Worm (Caenorhabditis elegans) whole organism, dauer: Measurements from ENCODE around the gene C27D8.2.
"Not testable (repeated sequence)": the region's sequence is repeated elsewhere in the genome, so short reads cannot be mapped to it uniquely, and the experiment has no call there.

Experiments used
- unc-62 ChIP-seq: sonication (generic microtip); optimal IDR thresholded peaks from 2 replicates; lab custom pipeline; 2017; ENCODE audit warnings: missing biosample characterization, missing genetic modification reagents, missing genetic modification characterization

Gene C27D8.2

ce11 chrIV:12710996-12711395, at the start of gene C27D8.2:
Gene C27D8.2, plus strand, starts transcription at chrIV:12711217.
- no peak for TF ChIP-seq unc-62 (GFP tag; lab: Kevin White, UChicago)

ce11 chrIV:12674700-12675099, 36.3 kb upstream of the C27D8.2 start, which contains the start of gene T23B5.4:
Gene T23B5.4, plus strand, starts transcription at chrIV:12675000.
- TF ChIP-seq unc-62 (GFP tag; lab: Kevin White, UChicago), result no peak

- not testable (repeated sequence) for TF ChIP-seq unc-62 (GFP tag; lab: Kevin White, UChicago)
Observed at ce11 chrIV:12677137-12677536, 33.9 kb upstream of the C27D8.2 start, which contains the start of gene T23B5.6. Gene T23B5.6, minus strand, starts transcription at chrIV:12677237.

ce11 chrIV:12684341-12684740, 26.7 kb upstream of the C27D8.2 start, which contains the start of gene prmt-9:
Gene prmt-9, minus strand, starts transcription at chrIV:12684378.
- TF ChIP-seq unc-62 (GFP tag; lab: Kevin White, UChicago), result no peak

- TF ChIP-seq unc-62 (GFP tag; lab: Kevin White, UChicago), result no peak
Observed at ce11 chrIV:12684826-12685594, 26.0 kb upstream of the C27D8.2 start.

- TF ChIP-seq unc-62 (GFP tag; lab: Kevin White, UChicago), result no peak
Observed at ce11 chrIV:12685827-12686226, 25.2 kb upstream of the C27D8.2 start.

- no peak for TF ChIP-seq unc-62 (GFP tag; lab: Kevin White, UChicago)
Observed at ce11 chrIV:12688370-12688769, 22.6 kb upstream of the C27D8.2 start, which contains the start of gene T23B5.3. Gene T23B5.3, plus strand, starts transcription at chrIV:12688670.

ce11 chrIV:12689292-12689691, 21.7 kb upstream of the C27D8.2 start:
- no peak for TF ChIP-seq unc-62 (GFP tag; lab: Kevin White, UChicago)

ce11 chrIV:12689709-12690142, 21.3 kb upstream of the C27D8.2 start:
- no peak for TF ChIP-seq unc-62 (GFP tag; lab: Kevin White, UChicago)

- TF ChIP-seq unc-62 (GFP tag; lab: Kevin White, UChicago), result no peak
Observed at ce11 chrIV:12698880-12699279, 12.1 kb upstream of the C27D8.2 start.

ce11 chrIV:12700204-12700603, 10.8 kb upstream of the C27D8.2 start:
- TF ChIP-seq unc-62 (GFP tag; lab: Kevin White, UChicago), result no peak

ce11 chrIV:12700944-12701343, 10.1 kb upstream of the C27D8.2 start:
- no peak for TF ChIP-seq unc-62 (GFP tag; lab: Kevin White, UChicago)

ce11 chrIV:12703811-12704210, 7.2 kb upstream of the C27D8.2 start, which contains the start of gene C27D8.4:
Gene C27D8.4, plus strand, starts transcription at chrIV:12704111.
- TF ChIP-seq unc-62 (GFP tag; lab: Kevin White, UChicago), result no peak

- TF ChIP-seq unc-62 (GFP tag; lab: Kevin White, UChicago), result no peak
Observed at ce11 chrIV:12711644-12712043, 627 bp downstream of the C27D8.2 start, which contains the start of gene C27D8.3. Gene C27D8.3, minus strand, starts transcription at chrIV:12711744.

ce11 chrIV:12715947-12716382, 4.9 kb downstream of the C27D8.2 start:
- no peak for TF ChIP-seq unc-62 (GFP tag; lab: Kevin White, UChicago)

ce11 chrIV:12717531-12717930, 6.5 kb downstream of the C27D8.2 start, which contains the start of gene C27D8.1:
Gene C27D8.1, plus strand, starts transcription at chrIV:12717831.
- no peak for TF ChIP-seq unc-62 (GFP tag; lab: Kevin White, UChicago)

ce11 chrIV:12719664-12720063, 8.6 kb downstream of the C27D8.2 start, which contains the start of gene idpp-7:
Gene idpp-7, plus strand, starts transcription at chrIV:12719964.
- no peak for TF ChIP-seq unc-62 (GFP tag; lab: Kevin White, UChicago)
